Fruit fly (Drosophila melanogaster): ENCODE measurements around the gene Ucp4C.

The Ucp4C gene

DNA sequence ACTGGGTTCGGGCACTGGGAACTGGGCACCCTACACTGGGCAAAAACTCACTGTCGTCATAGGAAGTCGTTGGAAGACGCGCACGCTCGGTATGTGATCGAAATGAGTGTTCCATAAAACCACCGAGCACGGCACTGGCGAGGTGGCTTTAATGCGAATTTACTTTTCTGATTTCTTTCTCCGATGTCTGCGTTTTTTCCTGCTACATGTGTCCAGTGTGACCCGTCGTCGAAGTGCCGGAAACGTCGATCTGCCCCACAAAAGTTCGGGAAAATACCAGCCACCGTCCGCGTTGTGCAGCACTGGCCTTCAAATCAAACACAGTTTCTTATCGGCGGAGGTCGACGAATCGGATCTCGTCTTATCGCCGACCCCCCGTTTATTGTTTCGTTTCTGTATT is 30.9 kb downstream of the Ucp4C start, which contains the start of gene Kdm5 (continued):
- 0 out of 2 replicates have a peak, but pooled peaks have one; percentile 14 for TF ChIP-seq CG6689 (GFP tag; IDR thresholded peaks at IDR 0.05)
- TF ChIP-seq CG31224 (GFP tag; IDR thresholded peaks at IDR 0.05), result peak; percentile 14; the same call in 1 of the 2 replicates
- TF ChIP-seq Pdp1 (GFP tag; optimal IDR thresholded peaks at IDR 0.05), result peak in 1 of 2 experiments; percentile 50
- TF ChIP-seq CkIIα-i1 (GFP tag; IDR thresholded peaks at IDR 0.05), result no peak
- peak in 1 of 3 experiments; percentile 4 for TF ChIP-seq Stat92E (GFP tag; optimal IDR thresholded peaks at IDR 0.05)
- TF ChIP-seq CG15073 (GFP tag; optimal IDR thresholded peaks at IDR 0.05), result no peak
- TF ChIP-seq org-1 (GFP tag; optimal IDR thresholded peaks at IDR 0.05), result no peak
- TF ChIP-seq gsb (GFP tag; IDR thresholded peaks at IDR 0.05), result no peak
- TF ChIP-seq ERR (GFP tag; optimal IDR thresholded peaks at IDR 0.05), result no peak
- TF ChIP-seq bab2 (GFP tag; optimal IDR thresholded peaks at IDR 0.05), result no peak
- TF ChIP-seq usp (GFP tag; optimal IDR thresholded peaks at IDR 0.05), result no peak
- peak; percentile 49; the same call in 1 of the 2 replicates for TF ChIP-seq sob (GFP tag; IDR thresholded peaks at IDR 0.05)
- no peak for TF ChIP-seq vnd (GFP tag; IDR thresholded peaks at IDR 0.05; ENCODE audit: partially characterized antibody)
- TF ChIP-seq ewg (GFP tag; optimal IDR thresholded peaks at IDR 0.05), result peak; percentile 51
- peak; percentile 43 for TF ChIP-seq BEAF-32 (GFP tag; optimal IDR thresholded peaks at IDR 0.05)
- no peak for TF ChIP-seq CG4282 (GFP tag; optimal IDR thresholded peaks at IDR 0.05)
- no peak for TF ChIP-seq Asciz (GFP tag; optimal IDR thresholded peaks at IDR 0.05)
- TF ChIP-seq Kr (GFP tag; optimal IDR thresholded peaks at IDR 0.05), result no peak
- no peak for TF ChIP-seq Awh (GFP tag; IDR thresholded peaks at IDR 0.05)
- no peak for TF ChIP-seq CG8281 (tag; optimal IDR thresholded peaks at IDR 0.05)
- peak; percentile 47 for TF ChIP-seq CG7987 (GFP tag; optimal IDR thresholded peaks at IDR 0.05)
- TF ChIP-seq CoRest (tag; optimal IDR thresholded peaks at IDR 0.05), result no peak
- TF ChIP-seq CG4854 (GFP tag; optimal IDR thresholded peaks at IDR 0.05), result no peak
- TF ChIP-seq CG11560 (tag; IDR thresholded peaks at IDR 0.05), result no peak
- TF ChIP-seq CG6791 (GFP tag; IDR thresholded peaks at IDR 0.05; ENCODE audit: partially characterized antibody), result peak; percentile 55
- TF ChIP-seq hkb (optimal IDR thresholded peaks at IDR 0.05), result no peak
- TF ChIP-seq hkb (GFP tag; IDR thresholded peaks at IDR 0.05), result peak; percentile 41; the same call in 1 of the 2 replicates
- TF ChIP-seq CG4617 (GFP tag; optimal IDR thresholded peaks at IDR 0.05; ENCODE audit: borderline replicate concordance), result peak; percentile 87
- TF ChIP-seq CG17802 (tag; optimal IDR thresholded peaks at IDR 0.05), result peak; percentile 44
- no peak for TF ChIP-seq Ssrp (tag; optimal IDR thresholded peaks at IDR 0.05)
- TF ChIP-seq CG2202 (tag; optimal IDR thresholded peaks at IDR 0.05), result no peak
- peak; percentile 47; the same call in 1 of the 2 replicates for TF ChIP-seq klu (GFP tag; IDR thresholded peaks at IDR 0.05)
- no peak for TF ChIP-seq CG1024 (GFP tag; IDR thresholded peaks at IDR 0.05)
- TF ChIP-seq Mrtf (GFP tag; IDR thresholded peaks at IDR 0.05), result no peak
- TF ChIP-seq psq (GFP tag; optimal IDR thresholded peaks at IDR 0.05), result no peak
- TF ChIP-seq CG7928 (GFP tag; optimal IDR thresholded peaks at IDR 0.05), result no peak
- TF ChIP-seq HHEX (GFP tag; optimal IDR thresholded peaks at IDR 0.05), result no peak
- TF ChIP-seq CG3847 (GFP tag; IDR thresholded peaks at IDR 0.05), result peak; percentile 55
- TF ChIP-seq GATAe (GFP tag; conservative IDR thresholded peaks at IDR 0.05), result peak; percentile 92
- TF ChIP-seq CG10147 (GFP tag; optimal IDR thresholded peaks at IDR 0.05), result no peak
- TF ChIP-seq CG11093 (GFP tag; IDR thresholded peaks at IDR 0.05), result no peak
- peak; percentile 16 for TF ChIP-seq CG9876 (GFP tag; optimal IDR thresholded peaks at IDR 0.05)
- TF ChIP-seq CG17328 (GFP tag; IDR thresholded peaks at IDR 0.05), result 0 out of 2 replicates have a peak, but pooled peaks have one; percentile 12
- TF ChIP-seq CG18619 (GFP tag; optimal IDR thresholded peaks at IDR 0.05), result peak; percentile 8
- TF ChIP-seq lola (GFP tag; optimal IDR thresholded peaks at IDR 0.05), result no peak
- no peak for TF ChIP-seq maf-S (GFP tag; optimal IDR thresholded peaks at IDR 0.05)
- TF ChIP-seq ems (GFP tag; optimal IDR thresholded peaks at IDR 0.05), result no peak
- TF ChIP-seq CG2120 (GFP tag; optimal IDR thresholded peaks at IDR 0.05), result peak; percentile 61
- peak; percentile 82 for TF ChIP-seq CG1603 (tag; optimal IDR thresholded peaks at IDR 0.05)
- no peak for TF ChIP-seq lbe (GFP tag; optimal IDR thresholded peaks at IDR 0.05)
- TF ChIP-seq NFAT (GFP tag; IDR thresholded peaks at IDR 0.05), result peak; percentile 56
